Worm (Caenorhabditis elegans): Measurements from ENCODE around the gene F42H10.6.

Gene F42H10.6

DNA sequence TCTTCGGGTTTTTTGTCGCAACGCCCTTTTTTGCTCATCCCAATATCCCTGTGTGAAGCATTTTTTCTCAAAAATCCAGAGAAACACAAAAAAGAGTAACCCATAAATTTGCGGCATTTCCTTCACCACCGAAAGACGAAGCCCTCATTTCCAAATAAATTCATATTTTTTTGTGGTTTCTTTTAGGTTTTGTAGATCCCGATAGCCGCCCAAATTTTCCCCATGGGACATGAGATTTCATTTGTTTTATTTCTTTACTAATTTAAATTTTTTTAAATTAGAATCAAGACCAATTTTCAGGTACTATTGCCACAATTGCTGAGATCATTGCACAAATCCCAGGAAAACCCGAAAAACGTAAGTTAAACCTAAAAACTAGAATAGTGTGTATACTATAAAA, 13.5 kb downstream of the F42H10.6 start, which contains the start of gene mig-39:
TSS of gene mig-39 (plus strand) at position 301 of the 400 bp plus-strand sequence.
- TF ChIP-seq nhr-12 (tag; optimal IDR thresholded peaks at IDR 0.05), result no peak
- TF ChIP-seq nfya-1 (tag; optimal IDR thresholded peaks at IDR 0.05; ENCODE audit: insufficient read depth), result no peak
- TF ChIP-seq tbx-2 (tag; optimal IDR thresholded peaks at IDR 0.05), result no peak
- no peak for TF ChIP-seq daf-12 (tag; optimal IDR thresholded peaks at IDR 0.05)
- TF ChIP-seq ztf-11 (tag; optimal IDR thresholded peaks at IDR 0.05), result no peak
- TF ChIP-seq aly-2 (tag; optimal IDR thresholded peaks at IDR 0.05), result no peak
- TF ChIP-seq nhr-77 (tag; optimal IDR thresholded peaks at IDR 0.05), result no peak

DNA sequence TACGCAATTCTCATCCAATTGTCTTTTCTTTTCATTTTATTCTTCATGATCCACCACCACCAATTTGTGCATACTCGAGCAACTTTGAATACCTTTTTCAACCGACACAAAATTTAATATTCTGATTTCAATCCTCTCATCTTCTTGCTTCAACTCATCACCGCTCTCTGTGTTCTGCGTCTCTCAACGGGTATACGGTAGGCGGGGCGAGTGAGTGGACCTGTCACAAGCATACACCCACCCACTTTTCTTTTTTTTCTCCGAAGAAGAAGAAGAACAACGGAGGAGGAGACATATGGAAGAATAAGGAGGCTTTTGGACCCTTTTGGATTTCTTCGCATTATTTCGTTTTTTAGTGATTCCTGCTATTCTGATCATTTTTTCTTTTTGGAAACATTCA, 18.8 kb downstream of the F42H10.6 start:
- TF ChIP-seq nfya-1 (tag; optimal IDR thresholded peaks at IDR 0.05; ENCODE audit: insufficient read depth), result peak; percentile 99
- no peak for TF ChIP-seq fkh-2 (tag; optimal IDR thresholded peaks at IDR 0.05)

DNA sequence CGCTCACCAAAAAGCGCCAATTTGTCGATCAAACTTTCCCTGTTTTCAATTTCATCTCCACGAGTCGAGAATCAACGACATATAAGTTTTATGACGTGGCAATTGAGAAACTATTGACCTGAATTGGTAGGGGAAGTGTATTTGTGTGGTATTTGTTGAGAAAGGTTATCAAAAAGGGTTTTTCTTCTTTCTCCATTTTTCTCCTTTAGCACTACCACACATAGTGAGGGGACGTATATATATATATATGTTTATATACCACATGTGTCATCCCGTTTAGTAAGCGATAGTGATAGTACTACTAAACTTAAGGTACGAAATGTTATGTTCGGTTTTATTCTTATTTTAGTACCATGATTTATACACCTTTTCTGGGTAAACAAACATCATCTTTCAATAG, 22.6 kb downstream of the F42H10.6 start:
- TF ChIP-seq fkh-2 (tag; optimal IDR thresholded peaks at IDR 0.05) (no peak), nhr-67 (tag; optimal IDR thresholded peaks at IDR 0.05) (no peak), nhr-77 (tag; optimal IDR thresholded peaks at IDR 0.05) (no peak), snpc-4 (tag; optimal IDR thresholded peaks at IDR 0.05) (no peak), ceh-9 (tag; optimal IDR thresholded peaks at IDR 0.05) (no peak), ceh-16 (tag; optimal IDR thresholded peaks at IDR 0.05) (no peak), ztf-11 (tag; optimal IDR thresholded peaks at IDR 0.05) (no peak), nhr-11 (tag; optimal IDR thresholded peaks at IDR 0.05) (no peak), eor-1 (tag; optimal IDR thresholded peaks at IDR 0.05) (no peak), elt-3 (tag; optimal IDR thresholded peaks at IDR 0.05) (no peak), ceh-82 (tag; optimal IDR thresholded peaks at IDR 0.05) (no peak), unc-62 (GFP tag; optimal IDR thresholded peaks at IDR 0.05) (no peak), skn-1 (tag; optimal IDR thresholded peaks at IDR 0.05) (no peak), nhr-28 (tag; optimal IDR thresholded peaks at IDR 0.05) (no peak), mml-1 (tag; optimal IDR thresholded peaks at IDR 0.05) (no peak), jun-1 (tag; optimal IDR thresholded peaks at IDR 0.05) (no peak), ZK546.5 (tag; optimal IDR thresholded peaks at IDR 0.05) (no peak), nhr-25 (tag; optimal IDR thresholded peaks at IDR 0.05) (no peak), aly-2 (tag; optimal IDR thresholded peaks at IDR 0.05) (no peak)

DNA sequence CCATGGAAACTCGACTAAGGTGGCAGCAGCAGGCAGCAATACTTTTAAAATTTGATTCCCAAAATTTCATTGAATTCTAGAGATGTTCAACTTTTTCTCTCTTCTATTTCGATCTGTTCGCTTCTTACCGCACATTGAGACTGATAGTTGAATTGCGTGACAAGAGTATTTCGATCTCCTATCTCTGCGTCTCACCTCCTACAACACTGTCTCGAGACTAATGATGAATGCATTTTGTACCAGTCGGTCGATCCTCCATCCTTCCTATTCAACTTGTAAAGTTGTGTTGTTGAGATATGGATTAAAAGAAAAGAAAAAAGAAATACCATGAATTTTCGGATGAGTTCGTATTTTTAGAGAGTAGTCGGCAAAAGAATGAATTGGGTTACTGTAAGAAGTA, 29.1 kb downstream of the F42H10.6 start:
- TF ChIP-seq fkh-2 (tag; optimal IDR thresholded peaks at IDR 0.05) (no peak), ztf-11 (tag; optimal IDR thresholded peaks at IDR 0.05) (no peak), ceh-9 (tag; optimal IDR thresholded peaks at IDR 0.05) (no peak), fkh-10 (GFP tag; optimal IDR thresholded peaks at IDR 0.05) (no peak), lin-39 (tag; optimal IDR thresholded peaks at IDR 0.05) (peak; percentile 52), pqm-1 (tag; optimal IDR thresholded peaks at IDR 0.05) (no peak), nfya-1 (tag; optimal IDR thresholded peaks at IDR 0.05; ENCODE audit: insufficient read depth) (no peak), elt-3 (tag; optimal IDR thresholded peaks at IDR 0.05) (no peak)

DNA sequence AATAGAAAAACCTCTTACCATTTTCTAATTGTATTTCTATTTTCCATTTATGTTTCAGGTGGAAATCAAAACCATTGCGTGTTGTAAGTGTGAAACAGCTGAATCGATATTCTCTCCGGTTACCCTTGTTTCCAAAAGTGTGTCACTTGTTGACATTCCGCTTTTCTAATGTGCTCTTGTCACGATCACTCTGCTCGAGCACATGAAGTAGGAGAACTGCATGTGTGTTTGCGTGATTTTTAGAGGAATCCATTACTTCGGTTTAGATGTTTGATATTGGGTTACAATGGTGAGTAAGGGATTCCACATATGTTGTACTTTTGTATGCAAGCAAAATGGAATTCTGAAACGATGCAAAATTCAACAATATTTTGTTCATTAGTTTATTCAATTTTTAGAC, 29.8 kb downstream of the F42H10.6 start:
- TF ChIP-seq nhr-28 (tag; optimal IDR thresholded peaks at IDR 0.05) (no peak), pha-4 (tag; optimal IDR thresholded peaks at IDR 0.05) (peak; percentile 67), nhr-23 (tag; optimal IDR thresholded peaks at IDR 0.05) (no peak), lin-39 (tag; optimal IDR thresholded peaks at IDR 0.05) (peak; percentile 57)

DNA sequence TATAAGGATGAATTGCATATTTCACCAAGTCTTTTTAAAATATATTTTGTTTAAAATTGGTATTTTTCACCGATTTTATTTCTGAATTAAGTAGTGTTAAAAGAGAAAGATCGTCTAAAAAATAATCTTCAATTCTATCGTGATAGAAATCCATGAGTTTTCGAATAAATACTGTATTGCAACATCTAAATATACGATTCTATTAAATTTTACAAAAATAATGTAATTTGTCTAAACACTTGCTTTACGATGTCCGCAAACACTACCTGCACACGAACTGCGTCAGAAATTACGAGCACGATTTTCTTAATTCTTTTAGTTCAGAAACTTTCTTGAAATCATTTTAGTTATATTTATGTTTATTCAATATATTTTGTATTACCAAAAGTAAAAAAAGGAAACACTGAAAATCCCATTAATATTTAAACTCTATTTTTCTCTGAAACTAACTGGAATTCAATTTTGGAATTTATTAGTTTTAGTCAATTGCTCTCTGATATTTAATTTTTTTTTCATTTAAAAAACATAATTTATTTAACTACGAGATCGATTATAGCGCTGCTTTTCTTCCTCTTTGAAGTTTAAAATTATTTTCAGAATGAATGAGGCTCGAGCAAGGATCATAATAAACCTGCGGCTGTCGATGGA, 31.0 kb downstream of the F42H10.6 start, which contains the start of gene mrpl-32:
TSS of gene mrpl-32 (plus strand) at position 598 of the 648 bp plus-strand sequence.
- TF ChIP-seq pha-4 (tag; optimal IDR thresholded peaks at IDR 0.05) (peak; percentile 51), ama-1 (optimal IDR thresholded peaks at IDR 0.05) (peak; percentile 82), nhr-11 (tag; optimal IDR thresholded peaks at IDR 0.05) (no peak), nfya-1 (tag; optimal IDR thresholded peaks at IDR 0.05; ENCODE audit: insufficient read depth) (peak; percentile 12), nhr-67 (tag; optimal IDR thresholded peaks at IDR 0.05) (no peak), elt-2 (tag; optimal IDR thresholded peaks at IDR 0.05) (peak; percentile 24)
